Worm (Caenorhabditis elegans): ENCODE data around the gene F59A2.5.

The F59A2.5 gene

DNA sequence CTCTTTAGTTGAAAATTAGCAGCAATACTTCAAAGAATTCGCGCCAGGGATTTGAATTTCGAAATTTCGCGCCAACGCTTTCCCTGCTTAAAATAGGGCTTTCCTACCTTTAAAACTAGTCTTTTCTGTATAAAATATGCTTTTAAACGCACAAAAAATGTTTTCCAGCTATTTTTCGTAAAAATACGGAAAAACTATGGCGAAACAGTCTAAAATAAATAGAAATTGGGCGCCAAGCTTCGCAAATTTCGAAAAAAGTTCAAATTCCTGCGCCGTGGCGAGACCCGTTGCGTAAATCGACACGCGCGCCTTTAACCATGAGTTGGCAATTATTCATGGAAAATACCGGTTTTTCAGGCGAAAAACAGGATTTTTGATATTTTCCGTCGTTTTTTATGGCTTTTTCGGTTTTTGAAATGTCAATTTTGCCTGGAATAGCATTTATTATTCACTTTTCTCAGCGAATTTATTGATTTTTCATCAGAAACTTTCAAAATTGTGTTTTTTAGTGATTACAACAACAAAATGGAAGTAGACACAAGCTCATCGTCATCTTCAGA, at the start of gene F59A2.5, which contains the start of gene npp-9:
Gene F59A2.5, plus strand, starts transcription at position 510 of the 560 bp plus-strand sequence.
Gene npp-9, minus strand, starts transcription at position 126 of the 560 bp plus-strand sequence.
- TF ChIP-seq grh-1 (GFP tag; IDR thresholded peaks at IDR 0.05) = 0 out of 2 replicates have a peak, but pooled peaks have one; percentile 36
- peak; percentile 70 for TF ChIP-seq nhr-85 (tag)
- TF ChIP-seq ceh-90 (tag; optimal IDR thresholded peaks at IDR 0.05) = no peak
- TF ChIP-seq F16B12.6 (tag; optimal IDR thresholded peaks at IDR 0.05) = peak; percentile 27
- TF ChIP-seq Y116A8C.19 (tag; optimal IDR thresholded peaks at IDR 0.05; ENCODE audit: borderline replicate concordance) = no peak
- peak; percentile 27 for TF ChIP-seq nhr-71 (tag; optimal IDR thresholded peaks at IDR 0.05)
- no peak for TF ChIP-seq aly-2 (tag; optimal IDR thresholded peaks at IDR 0.05)
- TF ChIP-seq mab-9 (GFP tag; IDR thresholded peaks at IDR 0.05) = no peak
- TF ChIP-seq hpl-2 (GFP tag; optimal IDR thresholded peaks at IDR 0.05) = no peak
- TF ChIP-seq mep-1 (tag; optimal IDR thresholded peaks at IDR 0.05) = peak; percentile 39
- TF ChIP-seq fkh-8 (tag; optimal IDR thresholded peaks at IDR 0.05) = peak; percentile 25
- no peak for TF ChIP-seq nhr-11 (tag; optimal IDR thresholded peaks at IDR 0.05)
- TF ChIP-seq isw-1 (GFP tag; IDR thresholded peaks at IDR 0.05) = peak; percentile 56
- peak; percentile 59 for TF ChIP-seq snu-23 (GFP tag; optimal IDR thresholded peaks at IDR 0.05)
- no peak for TF ChIP-seq rnt-1 (tag; optimal IDR thresholded peaks at IDR 0.05)
- TF ChIP-seq egl-13 (tag; optimal IDR thresholded peaks at IDR 0.05) = no peak
- peak; percentile 15 for TF ChIP-seq swsn-7 (tag; optimal IDR thresholded peaks at IDR 0.05)
- TF ChIP-seq dsc-1 (tag; optimal IDR thresholded peaks at IDR 0.05) = no peak
- no peak for TF ChIP-seq ama-1 (optimal IDR thresholded peaks at IDR 0.05)
- peak; percentile 69 to 81 (median 72) for TF ChIP-seq dpl-1 (GFP tag; optimal IDR thresholded peaks at IDR 0.05)
- TF ChIP-seq nhr-12 (tag; optimal IDR thresholded peaks at IDR 0.05) = no peak
- no peak for TF ChIP-seq unc-86 (tag; optimal IDR thresholded peaks at IDR 0.05)
- TF ChIP-seq ets-5 (GFP tag; IDR thresholded peaks at IDR 0.05) = no peak
- peak; percentile 36 for TF ChIP-seq nhr-47 (tag; optimal IDR thresholded peaks at IDR 0.05)
- TF ChIP-seq ztf-4 (tag; optimal IDR thresholded peaks at IDR 0.05) = no peak
- TF ChIP-seq ceh-63 (GFP tag; optimal IDR thresholded peaks at IDR 0.05) = no peak
- TF ChIP-seq ceh-82 (tag; optimal IDR thresholded peaks at IDR 0.05) = peak in 1 of 3 experiments; percentile 62
- no peak for TF ChIP-seq unc-130 (tag; optimal IDR thresholded peaks at IDR 0.05)
- peak; percentile 6 for TF ChIP-seq lin-39 (tag; optimal IDR thresholded peaks at IDR 0.05)
- TF ChIP-seq nhr-28 (tag; optimal IDR thresholded peaks at IDR 0.05) = no peak
- TF ChIP-seq nhr-20 (tag; optimal IDR thresholded peaks at IDR 0.05) = no peak
- TF ChIP-seq lin-35 (GFP tag; optimal IDR thresholded peaks at IDR 0.05) = peak; percentile 65 to 85
- TF ChIP-seq irx-1 (tag; optimal IDR thresholded peaks at IDR 0.05) = no peak
- no peak for TF ChIP-seq aha-1 (tag; optimal IDR thresholded peaks at IDR 0.05)
- no peak for TF ChIP-seq zag-1 (tag; optimal IDR thresholded peaks at IDR 0.05)
- peak; percentile 2 for TF ChIP-seq tbx-2 (tag; optimal IDR thresholded peaks at IDR 0.05)
- no peak for TF ChIP-seq elt-2 (tag; optimal IDR thresholded peaks at IDR 0.05)
- no peak for TF ChIP-seq ces-1 (GFP tag; optimal IDR thresholded peaks at IDR 0.05)
- TF ChIP-seq nhr-84 (tag; optimal IDR thresholded peaks at IDR 0.05) = no peak
- TF ChIP-seq xbp-1 (tag; optimal IDR thresholded peaks at IDR 0.05) = peak; percentile 31
- no peak for TF ChIP-seq pax-3 (tag; optimal IDR thresholded peaks at IDR 0.05)
- TF ChIP-seq zip-4 (GFP tag; optimal IDR thresholded peaks at IDR 0.05) = no peak
- TF ChIP-seq nhr-76 (tag; optimal IDR thresholded peaks at IDR 0.05) = no peak
- TF ChIP-seq ztf-11 (tag; optimal IDR thresholded peaks at IDR 0.05) = no peak
- TF ChIP-seq efl-1 (optimal IDR thresholded peaks at IDR 0.05) = peak; percentile 71 to 74
- peak; percentile 75 to 96 for TF ChIP-seq efl-1 (GFP tag; optimal IDR thresholded peaks at IDR 0.05 in 1 of 2)
- peak; percentile 43 for TF ChIP-seq lin-15B (tag; optimal IDR thresholded peaks at IDR 0.05)
- TF ChIP-seq fkh-10 (GFP tag; optimal IDR thresholded peaks at IDR 0.05) = no peak
- TF ChIP-seq nhr-77 (tag; optimal IDR thresholded peaks at IDR 0.05) = peak; percentile 29
- no peak for TF ChIP-seq nhr-237 (tag; optimal IDR thresholded peaks at IDR 0.05)
- TF ChIP-seq sptf-1 (tag; optimal IDR thresholded peaks at IDR 0.05) = no peak
- TF ChIP-seq C34B4.2 (tag; optimal IDR thresholded peaks at IDR 0.05) = no peak
- TF ChIP-seq skn-1 (tag; optimal IDR thresholded peaks at IDR 0.05) = peak; percentile 57
- TF ChIP-seq vab-15 (tag; optimal IDR thresholded peaks at IDR 0.05) = no peak
- no peak for TF ChIP-seq ceh-88 (GFP tag; IDR thresholded peaks at IDR 0.05)
